Fruit fly (Drosophila melanogaster) whole organism, wandering third instar larva: ENCODE data around the gene Jon25Biii.

Experiments used
- GATAd ChIP-seq: sonication (Bioruptor generic); optimal IDR thresholded peaks from 2 replicates; lab custom pipeline; 2016; ENCODE audit warnings: missing biosample characterization, missing genetic modification characterization
- Hr78 ChIP-seq: fragments of >200 bp; optimal IDR thresholded peaks from 2 replicates; lab custom pipeline; 2017; ENCODE audit warnings: missing biosample characterization, missing genetic modification characterization
- OdsH ChIP-seq: fragments of 200-800 bp; sonication (Bioruptor generic); optimal IDR thresholded peaks from 2 replicates; lab custom pipeline; 2016; ENCODE audit warnings: missing biosample characterization, mild to moderate bottlenecking, missing genetic modification characterization
- Vsx2 ChIP-seq: fragments of 200-300, 225-300 bp; sonication (Bioruptor generic); optimal IDR thresholded peaks from 2 replicates; lab custom pipeline; 2018; ENCODE audit warnings: missing biosample characterization, missing genetic modification characterization; ENCODE audit not compliant: partially characterized antibody
- foxo ChIP-seq, 2 experiments: fragments of 200-800 bp; sonication (Bioruptor generic); optimal IDR thresholded peaks; 2 replicates in 1 of 2; 3 replicates in 1 of 2; lab custom pipeline; 2016 to 2017; ENCODE audit warnings: missing biosample characterization in 2 of 2, missing genetic modification characterization in 2 of 2
- h ChIP-seq: fragments of 200-800 bp; sonication (Bioruptor generic); optimal IDR thresholded peaks from 3 replicates; lab custom pipeline; 2016; ENCODE audit warnings: missing biosample characterization, mild to moderate bottlenecking, missing genetic modification characterization
- lola ChIP-seq: fragments of >200 bp; optimal IDR thresholded peaks from 2 replicates; lab custom pipeline; 2017; ENCODE audit warnings: missing biosample characterization, missing genetic modification characterization
- pan ChIP-seq: fragments of >200 bp; optimal IDR thresholded peaks from 2 replicates; lab custom pipeline; 2017
- psq ChIP-seq: fragments of 200-800 bp; sonication (Bioruptor generic); optimal IDR thresholded peaks from 3 replicates; lab custom pipeline; 2017; ENCODE audit warnings: missing biosample characterization, mild to moderate bottlenecking, missing genetic modification characterization, moderate library complexity
- rgr ChIP-seq: fragments of 200-800 bp; sonication (Bioruptor generic); optimal IDR thresholded peaks from 3 replicates; lab custom pipeline; 2016; ENCODE audit warnings: missing biosample characterization, mild to moderate bottlenecking, missing genetic modification characterization
- tai ChIP-seq: sonication (Bioruptor generic); optimal IDR thresholded peaks from 2 replicates; lab custom pipeline; 2016; ENCODE audit warnings: missing biosample characterization, missing genetic modification characterization
- usp ChIP-seq: fragments of >200 bp; optimal IDR thresholded peaks from 2 replicates; lab custom pipeline; 2017; ENCODE audit warnings: missing biosample characterization, missing genetic modification characterization
- woc ChIP-seq: sonication (Bioruptor generic); optimal IDR thresholded peaks from 2 replicates; lab custom pipeline; 2016; ENCODE audit warnings: missing biosample characterization, mild to moderate bottlenecking, missing genetic modification characterization

dm6 chr2L:4999389-5000032 lies 48.9 kb upstream of the Jon25Biii start:
- TF ChIP-seq Hr78 (GFP tag; lab: Kevin White, UChicago) (no peak), usp (no peak), h (GFP tag; lab: Kevin White, UChicago) (peak; percentile 85), tai (GFP tag; lab: Kevin White, UChicago) (peak; percentile 73), lola (GFP tag; lab: Kevin White, UChicago) (no peak), OdsH (GFP tag; lab: Kevin White, UChicago) (peak; percentile 59), woc (no peak), Vsx2 (no peak), rgr (GFP tag; lab: Kevin White, UChicago) (peak; percentile 81), pan (lab: Kevin White, UChicago) (no peak), psq (GFP tag; lab: Kevin White, UChicago) (peak; percentile 7), GATAd (GFP tag; lab: Kevin White, UChicago) (no peak), foxo (GFP tag; optimal IDR thresholded peaks at IDR 0.05; lab: Kevin White, UChicago) (peak; percentile 24 to 84)
